Fruit fly (Drosophila melanogaster) whole organism, wandering third instar larva: Measurements from ENCODE around the gene CG43813.

Experiments used
- Abd-B ChIP-seq: fragments of >200 bp; optimal IDR thresholded peaks from 2 replicates; lab custom pipeline; 2017; ENCODE audit warnings: missing biosample characterization, missing genetic modification characterization
- CG32264 ChIP-seq: fragments of 200-800 bp; sonication (Bioruptor generic); optimal IDR thresholded peaks from 2 replicates; lab custom pipeline; 2016; ENCODE audit warnings: missing biosample characterization, missing genetic modification characterization
- CG9705 ChIP-seq: fragments of 200-800 bp; sonication (Bioruptor generic); optimal IDR thresholded peaks from 2 replicates; lab custom pipeline; 2018; ENCODE audit warnings: missing biosample characterization, mild to moderate bottlenecking, missing genetic modification characterization
- CrebA ChIP-seq: fragments of 200-800 bp; sonication (Bioruptor generic); optimal IDR thresholded peaks from 2 replicates; lab custom pipeline; 2016; ENCODE audit warnings: missing biosample characterization, mild to moderate bottlenecking, missing genetic modification characterization, borderline replicate concordance
- Dfd ChIP-seq: fragments of >200 bp; optimal IDR thresholded peaks from 2 replicates; lab custom pipeline; 2017; ENCODE audit warnings: missing biosample characterization, missing genetic modification characterization
- Dif ChIP-seq: fragments of 200-275, 200-300 bp; sonication (Bioruptor generic); optimal IDR thresholded peaks from 2 replicates; lab custom pipeline; 2018; ENCODE audit warnings: missing biosample characterization, missing genetic modification characterization; ENCODE audit not compliant: partially characterized antibody
- GATAd ChIP-seq: sonication (Bioruptor generic); optimal IDR thresholded peaks from 2 replicates; lab custom pipeline; 2016; ENCODE audit warnings: missing biosample characterization, missing genetic modification characterization
- HLH106 ChIP-seq: fragments of 200-800 bp; optimal IDR thresholded peaks from 3 replicates; lab custom pipeline; 2019; ENCODE audit warnings: missing biosample characterization, mild to moderate bottlenecking, missing genetic modification characterization, moderate library complexity
- Hnf4 ChIP-seq: fragments of 200-800 bp; sonication (Bioruptor generic); optimal IDR thresholded peaks from 2 replicates; lab custom pipeline; 2016; ENCODE audit warnings: missing biosample characterization, mild to moderate bottlenecking, missing genetic modification characterization
- Hr78 ChIP-seq: fragments of >200 bp; optimal IDR thresholded peaks from 2 replicates; lab custom pipeline; 2017; ENCODE audit warnings: missing biosample characterization, missing genetic modification characterization
- Hr83 ChIP-seq: fragments of 200-300 bp; sonication (Bioruptor generic); optimal IDR thresholded peaks from 2 replicates; lab custom pipeline; 2016; ENCODE audit warnings: missing biosample characterization, mild to moderate bottlenecking, missing genetic modification characterization, moderate library complexity; ENCODE audit not compliant: poor library complexity, severe bottlenecking
- Jra ChIP-seq: sonication (Bioruptor generic); optimal IDR thresholded peaks from 2 replicates; lab custom pipeline; 2016; ENCODE audit warnings: missing biosample characterization, missing genetic modification characterization
- Mio ChIP-seq: sonication (Bioruptor generic); optimal IDR thresholded peaks from 2 replicates; lab custom pipeline; 2016; ENCODE audit warnings: missing biosample characterization, missing genetic modification characterization
- Myc ChIP-seq: fragments of >200 bp; optimal IDR thresholded peaks from 2 replicates; lab custom pipeline; 2017
- N ChIP-seq: fragments of >200 bp; optimal IDR thresholded peaks from 2 replicates; lab custom pipeline; 2018; ENCODE audit warnings: missing biosample characterization, missing external identifiers, missing genetic modification characterization
- OdsH ChIP-seq: fragments of 200-800 bp; sonication (Bioruptor generic); optimal IDR thresholded peaks from 2 replicates; lab custom pipeline; 2016; ENCODE audit warnings: missing biosample characterization, mild to moderate bottlenecking, missing genetic modification characterization
- Rel ChIP-seq, 2 experiments: fragments of 200-800 bp; sonication (Bioruptor generic) in 1 of 2; optimal IDR thresholded peaks; 2 replicates in 1 of 2; 3 replicates in 1 of 2; lab custom pipeline; 2016 to 2019; ENCODE audit warnings: mild to moderate bottlenecking in 2 of 2, missing biosample characterization in 2 of 2, missing genetic modification characterization in 2 of 2, moderate library complexity in 1 of 2
- Sp1 ChIP-seq: fragments of 200-800 bp; sonication (Bioruptor generic); optimal IDR thresholded peaks from 3 replicates; lab custom pipeline; 2019; ENCODE audit warnings: missing biosample characterization, mild to moderate bottlenecking, missing genetic modification characterization, moderate library complexity
- Vsx2 ChIP-seq: fragments of 200-300, 225-300 bp; sonication (Bioruptor generic); optimal IDR thresholded peaks from 2 replicates; lab custom pipeline; 2018; ENCODE audit warnings: missing biosample characterization, missing genetic modification characterization; ENCODE audit not compliant: partially characterized antibody
- br ChIP-seq: fragments of 200-800 bp; sonication (Bioruptor generic); optimal IDR thresholded peaks from 2 replicates; lab custom pipeline; 2016; ENCODE audit warnings: missing biosample characterization, missing genetic modification characterization
- brk ChIP-seq: fragments of 200-800 bp; sonication (Bioruptor generic); optimal IDR thresholded peaks from 2 replicates; lab custom pipeline; 2016; ENCODE audit warnings: missing biosample characterization, mild to moderate bottlenecking, missing genetic modification characterization
- dl ChIP-seq, 2 experiments: fragments of 175-275, 200-275 bp in 1 of 2; fragments of 200-275 bp in 1 of 2; sonication (Bioruptor generic); optimal IDR thresholded peaks; lab custom pipeline; 2018; ENCODE audit warnings: mild to moderate bottlenecking in 2 of 2, missing biosample characterization in 2 of 2, missing genetic modification characterization in 2 of 2, moderate library complexity in 2 of 2; ENCODE audit not compliant: partially characterized antibody in 2 of 2, insufficient read depth in 1 of 2
- dmrt93B ChIP-seq: fragments of 200-800 bp; sonication (Bioruptor generic); optimal IDR thresholded peaks from 2 replicates; lab custom pipeline; 2018; ENCODE audit warnings: missing biosample characterization, mild to moderate bottlenecking, missing genetic modification characterization
- dsf ChIP-seq: sonication (Bioruptor generic); optimal IDR thresholded peaks from 2 replicates; lab custom pipeline; 2016; ENCODE audit warnings: missing biosample characterization, missing genetic modification characterization, borderline replicate concordance
- ey ChIP-seq: fragments of 200-800 bp; sonication (Bioruptor generic); optimal IDR thresholded peaks from 2 replicates; lab custom pipeline; 2016; ENCODE audit warnings: missing biosample characterization, missing genetic modification characterization
- foxo ChIP-seq, 2 experiments: fragments of 200-800 bp; sonication (Bioruptor generic); optimal IDR thresholded peaks; 2 replicates in 1 of 2; 3 replicates in 1 of 2; lab custom pipeline; 2016 to 2017; ENCODE audit warnings: missing biosample characterization in 2 of 2, missing genetic modification characterization in 2 of 2
- fru ChIP-seq: fragments of 200-800 bp; sonication (Bioruptor generic); optimal IDR thresholded peaks from 3 replicates; lab custom pipeline; 2016; ENCODE audit warnings: missing biosample characterization, mild to moderate bottlenecking, missing genetic modification characterization
- h ChIP-seq: fragments of 200-800 bp; sonication (Bioruptor generic); optimal IDR thresholded peaks from 3 replicates; lab custom pipeline; 2016; ENCODE audit warnings: missing biosample characterization, mild to moderate bottlenecking, missing genetic modification characterization
- jim ChIP-seq: fragments of 175-275, 200-325 bp; sonication (Bioruptor generic); optimal IDR thresholded peaks from 2 replicates; lab custom pipeline; 2016; ENCODE audit warnings: missing biosample characterization, mild to moderate bottlenecking, missing genetic modification characterization
- lola ChIP-seq: fragments of >200 bp; optimal IDR thresholded peaks from 2 replicates; lab custom pipeline; 2017; ENCODE audit warnings: missing biosample characterization, missing genetic modification characterization
- pan ChIP-seq: fragments of >200 bp; optimal IDR thresholded peaks from 2 replicates; lab custom pipeline; 2017
- psq ChIP-seq: fragments of 200-800 bp; sonication (Bioruptor generic); optimal IDR thresholded peaks from 3 replicates; lab custom pipeline; 2017; ENCODE audit warnings: missing biosample characterization, mild to moderate bottlenecking, missing genetic modification characterization, moderate library complexity
- rgr ChIP-seq: fragments of 200-800 bp; sonication (Bioruptor generic); optimal IDR thresholded peaks from 3 replicates; lab custom pipeline; 2016; ENCODE audit warnings: missing biosample characterization, mild to moderate bottlenecking, missing genetic modification characterization
- sage ChIP-seq: fragments of 200-800 bp; sonication (Bioruptor generic); optimal IDR thresholded peaks from 2 replicates; lab custom pipeline; 2016; ENCODE audit warnings: missing biosample characterization, mild to moderate bottlenecking, missing genetic modification characterization
- sv ChIP-seq: fragments of 200-800 bp; sonication (Bioruptor generic); optimal IDR thresholded peaks from 3 replicates; lab custom pipeline; 2016; ENCODE audit warnings: missing biosample characterization, missing genetic modification characterization
- tai ChIP-seq: sonication (Bioruptor generic); optimal IDR thresholded peaks from 2 replicates; lab custom pipeline; 2016; ENCODE audit warnings: missing biosample characterization, missing genetic modification characterization
- usp ChIP-seq: fragments of >200 bp; optimal IDR thresholded peaks from 2 replicates; lab custom pipeline; 2017; ENCODE audit warnings: missing biosample characterization, missing genetic modification characterization
- woc ChIP-seq: sonication (Bioruptor generic); optimal IDR thresholded peaks from 2 replicates; lab custom pipeline; 2016; ENCODE audit warnings: missing biosample characterization, mild to moderate bottlenecking, missing genetic modification characterization

The CG43813 gene

dm6 chr2L:12353926-12354325 lies 9.9 kb upstream of the CG43813 start:
- TF ChIP-seq psq (GFP tag; lab: Kevin White, UChicago) = no peak
- TF ChIP-seq lola (GFP tag; lab: Kevin White, UChicago) = no peak

dm6 chr2L:12351969-12352368 lies 7.9 kb upstream of the CG43813 start:
- no peak for TF ChIP-seq CrebA (GFP tag; lab: Kevin White, UChicago)
- TF ChIP-seq CG32264 (GFP tag; lab: Kevin White, UChicago) = no peak
- no peak for TF ChIP-seq rgr (GFP tag; lab: Kevin White, UChicago)
- peak; percentile 97 for TF ChIP-seq Dfd
- no peak for TF ChIP-seq dl (GFP tag; optimal IDR thresholded peaks at IDR 0.05; lab: Kevin White, UChicago; ENCODE audit: insufficient read depth in 1 of 2, partially characterized antibody in 2 of 2)
- no peak for TF ChIP-seq GATAd (GFP tag; lab: Kevin White, UChicago)

- no peak for TF ChIP-seq OdsH (GFP tag; lab: Kevin White, UChicago)
- TF ChIP-seq foxo (GFP tag; optimal IDR thresholded peaks at IDR 0.05; lab: Kevin White, UChicago) = peak in 1 of 2 experiments; percentile 15
- TF ChIP-seq Dfd = peak; percentile 8
- TF ChIP-seq, all 38 proteins: peak for 2
These were observed 6.8 kb upstream of the CG43813 start for dm6 chr2L:12350880-12351279.

dm6 chr2L:12348407-12349091 lies 4.5 kb upstream of the CG43813 start:
- TF ChIP-seq Vsx2 (GFP tag; lab: Kevin White, UChicago) (no peak), CG32264 (GFP tag; lab: Kevin White, UChicago) (no peak), Hnf4 (GFP tag; lab: Kevin White, UChicago) (no peak), CrebA (GFP tag; lab: Kevin White, UChicago) (no peak), Abd-B (GFP tag; lab: Kevin White, UChicago) (no peak), foxo (GFP tag; optimal IDR thresholded peaks at IDR 0.05; lab: Kevin White, UChicago) (no peak), sv (GFP tag; lab: Kevin White, UChicago) (no peak), Sp1 (GFP tag; lab: Kevin White, UChicago) (no peak), N (no peak), Dif (GFP tag; lab: Kevin White, UChicago) (no peak), usp (GFP tag; lab: Kevin White, UChicago) (no peak)
- TF ChIP-seq, all 38 proteins: peak for 0

dm6 chr2L:12347862-12348261 lies 3.8 kb upstream of the CG43813 start:
- no peak for TF ChIP-seq Myc
- no peak for TF ChIP-seq HLH106 (tag; lab: Kevin White, UChicago)
- TF ChIP-seq Dfd = no peak
- TF ChIP-seq tai (GFP tag; lab: Kevin White, UChicago) = no peak
- TF ChIP-seq Dif (GFP tag; lab: Kevin White, UChicago) = peak; percentile 76
- TF ChIP-seq Rel (GFP tag; optimal IDR thresholded peaks at IDR 0.05; lab: Kevin White, UChicago) = peak; percentile 13
- peak; percentile 23 for TF ChIP-seq Rel (tag; optimal IDR thresholded peaks at IDR 0.05; lab: Kevin White, UChicago)
- TF ChIP-seq pan (lab: Kevin White, UChicago) = no peak
- TF ChIP-seq psq (GFP tag; lab: Kevin White, UChicago) = no peak
- TF ChIP-seq Hr78 = no peak
- TF ChIP-seq GATAd (GFP tag; lab: Kevin White, UChicago) = no peak
- no peak for TF ChIP-seq Jra (GFP tag; lab: Kevin White, UChicago)
- TF ChIP-seq rgr (GFP tag; lab: Kevin White, UChicago) = no peak
- TF ChIP-seq br = peak; percentile 1
- peak; percentile 1 for TF ChIP-seq Vsx2 (GFP tag; lab: Kevin White, UChicago)
- no peak for TF ChIP-seq sv (GFP tag; lab: Kevin White, UChicago)
- no peak for TF ChIP-seq sage (GFP tag; lab: Kevin White, UChicago)
- no peak for TF ChIP-seq jim (GFP tag; lab: Kevin White, UChicago)
- no peak for TF ChIP-seq usp (GFP tag; lab: Kevin White, UChicago)
- TF ChIP-seq Hr83 (GFP tag; lab: Kevin White, UChicago) = peak; percentile 39
- TF ChIP-seq woc (GFP tag; lab: Kevin White, UChicago) = no peak
- TF ChIP-seq lola (GFP tag; lab: Kevin White, UChicago) = no peak
- no peak for TF ChIP-seq Hnf4 (GFP tag; lab: Kevin White, UChicago)
- no peak for TF ChIP-seq foxo (GFP tag; optimal IDR thresholded peaks at IDR 0.05; lab: Kevin White, UChicago)
- TF ChIP-seq N = no peak
- no peak for TF ChIP-seq CG9705 (GFP tag; lab: Kevin White, UChicago)
- no peak for TF ChIP-seq Sp1 (GFP tag; lab: Kevin White, UChicago)
- peak; percentile 46 for TF ChIP-seq h
- no peak for TF ChIP-seq dsf (GFP tag; lab: Kevin White, UChicago)
- TF ChIP-seq fru (GFP tag; lab: Kevin White, UChicago) = no peak
- TF ChIP-seq ey = no peak
- no peak for TF ChIP-seq brk (GFP tag; lab: Kevin White, UChicago)
- no peak for TF ChIP-seq OdsH (GFP tag; lab: Kevin White, UChicago)
- TF ChIP-seq CrebA (GFP tag; lab: Kevin White, UChicago) = peak; percentile 16
- no peak for TF ChIP-seq Abd-B (GFP tag; lab: Kevin White, UChicago)
- TF ChIP-seq Mio = no peak
- no peak for TF ChIP-seq dmrt93B (GFP tag; lab: Kevin White, UChicago)
